Fruit fly (Drosophila melanogaster) whole organism, prepupa: Measurements from ENCODE around the gene THADA.

Source experiments
- Blimp-1 ChIP-seq: fragments of 200-800 bp; sonication (Bioruptor generic); optimal IDR thresholded peaks from 3 replicates; lab custom pipeline; 2017; ENCODE audit warnings: missing biosample characterization, missing genetic modification characterization, mild to moderate bottlenecking, moderate library complexity, missing genetic modification reagents
- CG16779 ChIP-seq: fragments of 200-800 bp; sonication (Bioruptor generic); optimal IDR thresholded peaks from 3 replicates; lab custom pipeline; 2017; ENCODE audit warnings: missing biosample characterization, mild to moderate bottlenecking, missing genetic modification characterization
- CG32006 ChIP-seq: fragments of 200-800 bp; sonication (Bioruptor generic); optimal IDR thresholded peaks from 3 replicates; lab custom pipeline; 2017; ENCODE audit warnings: missing biosample characterization, mild to moderate bottlenecking, missing genetic modification characterization
- CG6163 ChIP-seq: fragments of 200-800 bp; sonication (Bioruptor generic); IDR thresholded peaks from 3 replicates; pipeline ENCODE4 v1.3.6; 2022; ENCODE audit warnings: missing biosample characterization, missing genetic modification characterization
- Eip78C ChIP-seq: fragments of 200-800 bp; sonication (Bioruptor generic); peaks from one replicate; lab custom pipeline; 2016; ENCODE audit warnings: missing biosample characterization, missing genetic modification characterization
- Ets96B ChIP-seq: fragments of 200-800 bp; optimal IDR thresholded peaks from 2 replicates; lab custom pipeline; 2019; ENCODE audit warnings: missing biosample characterization, mild to moderate bottlenecking, missing genetic modification characterization, moderate library complexity
- Sox102F ChIP-seq: fragments of 200-800 bp; sonication (Bioruptor generic); optimal IDR thresholded peaks from 2 replicates; lab custom pipeline; 2016; ENCODE audit warnings: missing biosample characterization, mild to moderate bottlenecking, missing genetic modification characterization
- acj6 ChIP-seq: fragments of 200-800 bp; sonication (Bioruptor generic); optimal IDR thresholded peaks from 3 replicates; lab custom pipeline; 2016; ENCODE audit warnings: missing biosample characterization, missing genetic modification characterization
- cyc ChIP-seq: fragments of 200-800 bp; sonication (Bioruptor generic); optimal IDR thresholded peaks from 3 replicates; lab custom pipeline; 2016; ENCODE audit warnings: missing biosample characterization, missing genetic modification characterization
- eg ChIP-seq: fragments of 200-800 bp; sonication (Bioruptor generic); IDR thresholded peaks from 3 replicates; pipeline ENCODE4 v1.3.6; 2022; ENCODE audit warnings: missing biosample characterization, missing genetic modification characterization
- lz ChIP-seq: fragments of 200-800 bp; sonication (Bioruptor generic); optimal IDR thresholded peaks from 3 replicates; lab custom pipeline; 2016; ENCODE audit warnings: missing biosample characterization, missing genetic modification characterization
- net ChIP-seq: fragments of 200-800 bp; sonication (Bioruptor generic); optimal IDR thresholded peaks from 3 replicates; lab custom pipeline; 2016; ENCODE audit warnings: missing biosample characterization, missing genetic modification characterization
- topi ChIP-seq: fragments of 200-800 bp; sonication (Bioruptor generic); optimal IDR thresholded peaks from 3 replicates; lab custom pipeline; 2016; ENCODE audit warnings: missing biosample characterization, missing genetic modification characterization

DNA sequence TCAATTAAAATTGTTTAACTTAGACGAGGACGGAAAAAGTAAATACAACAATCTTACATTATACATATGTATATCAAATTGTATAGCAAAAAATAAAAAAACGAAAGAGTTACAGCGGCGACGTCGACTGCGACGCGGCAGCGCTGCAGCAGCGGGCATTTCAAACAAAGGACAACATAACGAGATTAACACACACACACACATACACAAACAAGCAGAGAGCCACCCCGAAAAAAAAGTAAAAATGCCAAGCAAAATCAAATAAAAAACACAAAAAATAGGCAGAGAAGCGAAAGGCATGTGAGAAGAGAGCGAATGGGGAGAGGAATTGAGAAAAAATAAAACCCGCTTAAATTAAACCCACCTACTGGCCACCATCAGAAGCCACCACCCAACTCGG lies 37.6 kb downstream of the THADA start:
- TF ChIP-seq Sox102F (GFP tag; lab: Kevin White, UChicago) (no peak), Blimp-1 (GFP tag; lab: Kevin White, UChicago) (no peak), CG16779 (tag; lab: Kevin White, UChicago) (no peak), eg (GFP tag; lab: Robert Waterston, UW) (no peak), Eip78C (GFP tag; lab: Kevin White, UChicago) (no peak), cyc (GFP tag; lab: Kevin White, UChicago) (no peak), acj6 (GFP tag; lab: Kevin White, UChicago) (no peak), topi (GFP tag; lab: Kevin White, UChicago) (no peak), Ets96B (tag; lab: Kevin White, UChicago) (no peak), CG6163 (GFP tag; lab: Robert Waterston, UW) (no peak), lz (GFP tag; lab: Kevin White, UChicago) (no peak), CG32006 (GFP tag; lab: Kevin White, UChicago) (no peak), net (GFP tag; lab: Kevin White, UChicago) (no peak)
